Fruit fly (Drosophila melanogaster) whole organism, pupa: ENCODE results near the gene CG3739.

Experiments used
- CG10348 ChIP-seq: fragments of 200-800 bp; sonication (Bioruptor generic); IDR thresholded peaks from 2 replicates; pipeline ENCODE4 v1.3.6; 2022; ENCODE audit warnings: missing biosample characterization, missing genetic modification characterization
- CG12605 ChIP-seq: fragments of 200-800 bp; sonication (Bioruptor generic); IDR thresholded peaks from 2 replicates; pipeline ENCODE4 v1.3.6; 2022; ENCODE audit warnings: missing biosample characterization, missing genetic modification characterization
- CG13204 ChIP-seq: fragments of 200-800 bp; sonication (Bioruptor generic); optimal IDR thresholded peaks from 2 replicates; lab custom pipeline; 2018; ENCODE audit warnings: missing biosample characterization, mild to moderate bottlenecking, missing genetic modification characterization, moderate library complexity
- CG14655 ChIP-seq: fragments of 200-800 bp; sonication (Bioruptor generic); optimal IDR thresholded peaks from 3 replicates; lab custom pipeline; 2017; ENCODE audit warnings: mild to moderate bottlenecking, missing biosample characterization, missing genetic modification reagents, missing genetic modification characterization
- CG15710 ChIP-seq: fragments of 200-800 bp; sonication (Bioruptor generic); optimal IDR thresholded peaks from 2 replicates; lab custom pipeline; 2018; ENCODE audit warnings: missing biosample characterization, mild to moderate bottlenecking, missing genetic modification characterization, moderate library complexity
- CG17806 ChIP-seq: fragments of 200-800 bp; sonication (Bioruptor generic); optimal IDR thresholded peaks from 2 replicates; lab custom pipeline; 2018; ENCODE audit warnings: missing biosample characterization, mild to moderate bottlenecking, missing genetic modification characterization, moderate library complexity
- CG32121 ChIP-seq: fragments of 200-800 bp; sonication (Bioruptor generic); IDR thresholded peaks from 2 replicates; pipeline ENCODE4 v1.3.6; 2022; ENCODE audit warnings: missing biosample characterization, missing genetic modification characterization
- CG34367 ChIP-seq: fragments of 200-800 bp; sonication (Bioruptor generic); optimal IDR thresholded peaks from 2 replicates; lab custom pipeline; 2018; ENCODE audit warnings: missing biosample characterization, mild to moderate bottlenecking, missing genetic modification characterization
- CG4496 ChIP-seq: fragments of 200-800 bp; sonication (Bioruptor generic); IDR thresholded peaks from 3 replicates; pipeline ENCODE4 v1.3.6; 2022; ENCODE audit warnings: missing biosample characterization, missing genetic modification characterization
- CG8159 ChIP-seq: fragments of 200-800 bp; sonication (Bioruptor generic); optimal IDR thresholded peaks from 3 replicates; lab custom pipeline; 2018; ENCODE audit warnings: missing biosample characterization, mild to moderate bottlenecking, missing genetic modification characterization, moderate library complexity
- CG8301 ChIP-seq: fragments of 200-800 bp; sonication (Bioruptor generic); optimal IDR thresholded peaks from 2 replicates; lab custom pipeline; 2018; ENCODE audit warnings: missing biosample characterization, mild to moderate bottlenecking, missing genetic modification characterization
- CG9948 ChIP-seq: fragments of 200-800 bp; sonication (Bioruptor generic); optimal IDR thresholded peaks from 2 replicates; lab custom pipeline; 2018; ENCODE audit warnings: missing biosample characterization, mild to moderate bottlenecking, missing genetic modification characterization, moderate library complexity
- D1 ChIP-seq: fragments of 200-800 bp; sonication (Bioruptor generic); optimal IDR thresholded peaks from 2 replicates; lab custom pipeline; 2018; ENCODE audit warnings: missing biosample characterization, mild to moderate bottlenecking, missing genetic modification characterization, moderate library complexity
- EcR ChIP-seq: fragments of 200-800 bp; sonication (Bioruptor generic); optimal IDR thresholded peaks from 3 replicates; lab custom pipeline; 2019; ENCODE audit warnings: missing biosample characterization, missing genetic modification characterization, mild to moderate bottlenecking, moderate library complexity, missing genetic modification reagents
- Ets98B ChIP-seq: fragments of 200-800 bp; sonication (Bioruptor generic); IDR thresholded peaks from 2 replicates; pipeline ENCODE4 v1.3.6; 2022; ENCODE audit warnings: missing biosample characterization, missing genetic modification characterization
- Pif1A ChIP-seq: fragments of 200-800 bp; sonication (Bioruptor generic); optimal IDR thresholded peaks from 3 replicates; lab custom pipeline; 2016; ENCODE audit warnings: missing biosample characterization, missing genetic modification characterization
- Pif1B ChIP-seq: fragments of 200-800 bp; sonication (Bioruptor generic); optimal IDR thresholded peaks from 3 replicates; lab custom pipeline; 2016; ENCODE audit warnings: missing biosample characterization, missing genetic modification characterization
- Snoo ChIP-seq: fragments of 200-800 bp; sonication (Bioruptor generic); optimal IDR thresholded peaks from 3 replicates; lab custom pipeline; 2017; ENCODE audit warnings: missing biosample characterization, mild to moderate bottlenecking, missing genetic modification characterization, inconsistent platforms
- fd96Ca ChIP-seq: fragments of 200-800 bp; sonication (Bioruptor generic); IDR thresholded peaks from 3 replicates; pipeline ENCODE4 v1.3.6; 2022; ENCODE audit warnings: missing biosample characterization, missing genetic modification characterization
- gl ChIP-seq: fragments of 200-800 bp; sonication (Bioruptor generic); optimal IDR thresholded peaks from 2 replicates; lab custom pipeline; 2018; ENCODE audit warnings: missing biosample characterization, mild to moderate bottlenecking, missing genetic modification characterization
- rn ChIP-seq: fragments of 200-800 bp; sonication (Bioruptor generic); IDR thresholded peaks from 2 replicates; pipeline ENCODE4 v1.3.6; 2022; ENCODE audit warnings: missing biosample characterization, missing genetic modification characterization

Gene CG3739

DNA sequence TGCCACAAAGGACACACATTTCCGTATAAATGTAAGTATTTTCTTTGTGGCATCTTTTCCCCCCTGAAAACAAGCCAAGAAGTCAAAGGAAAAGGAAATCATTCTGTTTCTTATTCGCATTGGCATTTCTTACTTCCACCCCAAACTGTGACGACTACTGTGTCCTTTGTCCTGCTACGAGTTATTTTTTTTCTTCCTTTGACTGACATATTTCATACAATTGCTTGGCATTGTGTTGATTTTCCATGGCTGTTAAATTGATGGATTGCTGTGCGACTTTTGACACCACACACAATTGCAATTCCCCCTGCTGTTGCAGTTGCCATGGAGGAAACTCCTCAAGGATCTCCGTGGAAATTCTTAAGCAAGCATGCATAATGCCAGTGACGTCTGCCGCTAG, 41.0 kb upstream of the CG3739 start:
- TF ChIP-seq Snoo (no peak), gl (tag; lab: Kevin White, UChicago) (no peak), rn (no peak), CG34367 (tag; lab: Kevin White, UChicago) (no peak), CG8301 (tag; lab: Kevin White, UChicago) (no peak), CG10348 (GFP tag; lab: Robert Waterston, UW) (no peak), D1 (tag; lab: Kevin White, UChicago) (no peak), CG8159 (tag; lab: Kevin White, UChicago) (no peak), Pif1B (GFP tag; lab: Kevin White, UChicago) (no peak), CG17806 (no peak), CG15710 (tag; lab: Kevin White, UChicago) (no peak), CG13204 (no peak), CG14655 (GFP tag; lab: Kevin White, UChicago) (no peak), fd96Ca (GFP tag; lab: Robert Waterston, UW) (no peak), CG9948 (tag; lab: Kevin White, UChicago) (no peak), CG12605 (GFP tag; lab: Robert Waterston, UW) (no peak), Pif1A (GFP tag; lab: Kevin White, UChicago) (no peak), CG32121 (GFP tag; lab: Robert Waterston, UW) (no peak), EcR (GFP tag; lab: Kevin White, UChicago) (no peak), Ets98B (GFP tag; lab: Robert Waterston, UW) (no peak)

DNA sequence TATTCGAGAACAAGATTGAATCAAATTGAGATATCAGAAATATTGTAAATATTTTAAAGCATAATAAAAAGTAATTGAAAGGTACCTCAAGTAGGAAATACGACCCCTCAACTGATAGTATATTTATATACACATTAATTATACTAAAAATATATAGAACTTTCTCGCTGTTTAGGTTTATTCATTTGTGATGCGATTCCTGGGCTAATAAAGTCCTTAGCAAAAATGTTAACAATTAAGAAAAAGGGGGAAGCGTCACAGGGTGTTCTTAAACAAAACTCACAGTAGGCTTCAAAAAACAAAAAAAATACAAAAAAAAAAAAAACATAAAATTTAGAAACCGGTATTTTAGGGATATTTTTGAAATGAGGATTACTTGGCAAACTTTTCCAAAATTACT, 39.4 kb upstream of the CG3739 start, which contains the start of gene CG43203:
TSS of gene CG43203 (plus strand) at position 301 of the 400 bp plus-strand sequence.
- TF ChIP-seq CG34367 (tag; lab: Kevin White, UChicago) (no peak), Snoo (no peak), Ets98B (GFP tag; lab: Robert Waterston, UW) (no peak), fd96Ca (GFP tag; lab: Robert Waterston, UW) (no peak), CG4496 (GFP tag; lab: Robert Waterston, UW) (no peak), CG13204 (no peak), CG9948 (tag; lab: Kevin White, UChicago) (no peak), CG12605 (GFP tag; lab: Robert Waterston, UW) (no peak), CG32121 (GFP tag; lab: Robert Waterston, UW) (no peak), Pif1A (GFP tag; lab: Kevin White, UChicago) (no peak), D1 (tag; lab: Kevin White, UChicago) (no peak), Pif1B (GFP tag; lab: Kevin White, UChicago) (no peak), EcR (GFP tag; lab: Kevin White, UChicago) (no peak), CG17806 (no peak)

dm6 chr3R:19362879-19363278, 30.3 kb upstream of the CG3739 start:
- TF ChIP-seq gl (tag; lab: Kevin White, UChicago) = no peak
- TF ChIP-seq Snoo = peak; percentile 6
- TF ChIP-seq, all 21 proteins: peak for 1

dm6 chr3R:19369060-19369459, 24.1 kb upstream of the CG3739 start:
- no peak for TF ChIP-seq CG34367 (tag; lab: Kevin White, UChicago)
- TF ChIP-seq EcR (GFP tag; lab: Kevin White, UChicago) = no peak
- TF ChIP-seq rn = no peak
- TF ChIP-seq CG8159 (tag; lab: Kevin White, UChicago) = no peak
- TF ChIP-seq CG10348 (GFP tag; lab: Robert Waterston, UW) = no peak
- no peak for TF ChIP-seq D1 (tag; lab: Kevin White, UChicago)

DNA sequence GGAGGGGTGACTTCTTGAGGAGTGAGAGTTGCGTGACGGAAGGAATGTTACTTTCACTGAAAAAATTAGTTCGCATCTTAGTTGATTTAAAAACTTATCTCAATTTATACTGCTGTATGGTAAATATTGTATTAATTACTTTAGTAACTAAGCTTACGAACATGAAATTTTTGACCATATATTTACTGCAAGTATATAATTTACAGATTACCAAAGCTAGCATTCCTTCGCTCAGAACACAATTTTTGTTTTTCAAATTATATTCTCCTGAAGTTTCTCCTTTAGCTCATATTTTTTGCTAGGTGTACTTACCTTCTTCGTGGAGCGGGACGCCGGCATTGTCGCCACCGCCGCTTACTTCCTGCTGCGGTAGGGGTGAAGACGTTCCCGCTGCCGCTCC, 22.5 kb upstream of the CG3739 start:
- no peak for TF ChIP-seq fd96Ca (GFP tag; lab: Robert Waterston, UW)
- TF ChIP-seq, all 21 proteins: peak for 0

- TF ChIP-seq D1 (tag; lab: Kevin White, UChicago) = no peak
- no peak for TF ChIP-seq CG8159 (tag; lab: Kevin White, UChicago)
- TF ChIP-seq CG10348 (GFP tag; lab: Robert Waterston, UW) = no peak
- no peak for TF ChIP-seq Pif1B (GFP tag; lab: Kevin White, UChicago)
- no peak for TF ChIP-seq CG8301 (tag; lab: Kevin White, UChicago)
- no peak for TF ChIP-seq CG13204
- no peak for TF ChIP-seq rn
- TF ChIP-seq Pif1A (GFP tag; lab: Kevin White, UChicago) = no peak
- TF ChIP-seq CG32121 (GFP tag; lab: Robert Waterston, UW) = no peak
- TF ChIP-seq EcR (GFP tag; lab: Kevin White, UChicago) = no peak
- no peak for TF ChIP-seq CG4496 (GFP tag; lab: Robert Waterston, UW)
- TF ChIP-seq Snoo = no peak
Observed at dm6 chr3R:19374689-19375088, 18.5 kb upstream of the CG3739 start, which contains the start of gene CG3581. TSS of gene CG3581 (minus strand) at chr3R:19374789.

dm6 chr3R:19375923-19376322, 17.2 kb upstream of the CG3739 start, which contains the start of gene CG31404:
TSS of gene CG31404 (minus strand) at chr3R:19376023.
- TF ChIP-seq CG14655 (GFP tag; lab: Kevin White, UChicago) = no peak
- no peak for TF ChIP-seq CG32121 (GFP tag; lab: Robert Waterston, UW)
- no peak for TF ChIP-seq CG9948 (tag; lab: Kevin White, UChicago)
- TF ChIP-seq Ets98B (GFP tag; lab: Robert Waterston, UW) = no peak
- TF ChIP-seq gl (tag; lab: Kevin White, UChicago) = no peak
- no peak for TF ChIP-seq rn
- no peak for TF ChIP-seq D1 (tag; lab: Kevin White, UChicago)
- no peak for TF ChIP-seq EcR (GFP tag; lab: Kevin White, UChicago)
- no peak for TF ChIP-seq Snoo
- TF ChIP-seq Pif1A (GFP tag; lab: Kevin White, UChicago) = no peak
- no peak for TF ChIP-seq CG15710 (tag; lab: Kevin White, UChicago)
- TF ChIP-seq CG13204 = no peak
- TF ChIP-seq fd96Ca (GFP tag; lab: Robert Waterston, UW) = no peak
